Fruit fly (Drosophila melanogaster) whole organism, pupa: Measurements from ENCODE around the gene ETHR.

ENCODE experiments used
- CG12605 ChIP-seq: fragments of 200-800 bp; sonication (Bioruptor generic); IDR thresholded peaks from 2 replicates; pipeline ENCODE4 v1.3.6; 2022; ENCODE audit warnings: missing biosample characterization, missing genetic modification characterization
- CG17806 ChIP-seq: fragments of 200-800 bp; sonication (Bioruptor generic); optimal IDR thresholded peaks from 2 replicates; lab custom pipeline; 2018; ENCODE audit warnings: missing biosample characterization, mild to moderate bottlenecking, missing genetic modification characterization, moderate library complexity
- CG9948 ChIP-seq: fragments of 200-800 bp; sonication (Bioruptor generic); optimal IDR thresholded peaks from 2 replicates; lab custom pipeline; 2018; ENCODE audit warnings: missing biosample characterization, mild to moderate bottlenecking, missing genetic modification characterization, moderate library complexity
- EcR ChIP-seq: fragments of 200-800 bp; sonication (Bioruptor generic); optimal IDR thresholded peaks from 3 replicates; lab custom pipeline; 2019; ENCODE audit warnings: missing biosample characterization, missing genetic modification characterization, mild to moderate bottlenecking, moderate library complexity, missing genetic modification reagents
- Pif1A ChIP-seq: fragments of 200-800 bp; sonication (Bioruptor generic); optimal IDR thresholded peaks from 3 replicates; lab custom pipeline; 2016; ENCODE audit warnings: missing biosample characterization, missing genetic modification characterization

- TF ChIP-seq Pif1A (GFP tag; lab: Kevin White, UChicago) = no peak
- TF ChIP-seq EcR (GFP tag; lab: Kevin White, UChicago) = no peak
- no peak for TF ChIP-seq CG17806 (tag; lab: Kevin White, UChicago)
- peak; percentile 23; the same call in 1 of the 2 replicates for TF ChIP-seq CG12605 (GFP tag; lab: Robert Waterston, UW)
- TF ChIP-seq CG9948 = no peak
These were observed 21.2 kb downstream of the ETHR start for dm6 chr3R:21267972-21268512.
